Worm (Caenorhabditis elegans): ENCODE data around the gene F44E5.4.

The F44E5.4 gene

DNA sequence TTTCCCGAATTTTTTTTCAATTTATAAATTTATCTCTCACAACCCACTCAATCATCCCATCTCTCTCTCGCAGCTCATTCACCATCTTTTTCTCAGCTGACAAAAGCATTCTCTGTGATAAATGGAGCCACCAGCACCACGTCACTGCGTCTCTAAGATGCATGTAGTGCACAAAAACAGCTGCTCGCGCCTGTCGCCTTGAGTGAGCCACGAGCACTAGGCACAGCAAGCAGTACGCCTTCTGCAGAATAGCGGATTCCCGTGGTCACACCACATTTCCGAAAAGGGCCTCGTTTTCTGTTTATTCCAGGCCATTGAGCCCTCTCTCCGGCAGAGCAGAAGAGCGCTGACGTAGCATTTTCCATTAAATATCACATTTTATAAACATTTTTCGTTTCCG lies 45.5 kb downstream of the F44E5.4 start, which contains the start of gene F13D12.10:
TSS of gene F13D12.10 (plus strand) at position 231 of the 400 bp plus-strand sequence.
- TF ChIP-seq lir-3 (tag; optimal IDR thresholded peaks at IDR 0.05) = no peak
- TF ChIP-seq nhr-11 (tag; optimal IDR thresholded peaks at IDR 0.05) = peak; percentile 59
- TF ChIP-seq aha-1 (tag) = peak; percentile 31
- peak; percentile 35; the same call in 1 of the 2 replicates for TF ChIP-seq hmg-1.1 (GFP tag; IDR thresholded peaks at IDR 0.05)
- TF ChIP-seq nhr-102 (tag; optimal IDR thresholded peaks at IDR 0.05) = no peak
- TF ChIP-seq nhr-42 (GFP tag; IDR thresholded peaks at IDR 0.05) = no peak
- TF ChIP-seq mdl-1 (tag; optimal IDR thresholded peaks at IDR 0.05) = peak in 1 of 2 experiments; percentile 27
- TF ChIP-seq hlh-11 (tag; optimal IDR thresholded peaks at IDR 0.05) = peak; percentile 75
- TF ChIP-seq lin-29 (GFP tag; IDR thresholded peaks at IDR 0.05) = no peak
- TF ChIP-seq spr-1 (tag; optimal IDR thresholded peaks at IDR 0.05) = peak; percentile 3
- no peak for TF ChIP-seq unc-39 (tag; optimal IDR thresholded peaks at IDR 0.05)
- TF ChIP-seq vab-7 (GFP tag; IDR thresholded peaks at IDR 0.05) = no peak
- TF ChIP-seq rbr-2 (tag; optimal IDR thresholded peaks at IDR 0.05) = no peak
- peak in 1 of 2 experiments; percentile 34 for TF ChIP-seq hif-1 (tag; optimal IDR thresholded peaks at IDR 0.05)
- peak; percentile 62 for TF ChIP-seq hlh-30 (tag; optimal IDR thresholded peaks at IDR 0.05; ENCODE audit: insufficient read depth)
- TF ChIP-seq mes-2 (tag; optimal IDR thresholded peaks at IDR 0.05; ENCODE audit: poor library complexity, severe bottlenecking) = no peak
- TF ChIP-seq dpl-1 (GFP tag; optimal IDR thresholded peaks at IDR 0.05) = no peak
- no peak for TF ChIP-seq F49E8.2 (tag; optimal IDR thresholded peaks at IDR 0.05; ENCODE audit: borderline replicate concordance)
- TF ChIP-seq php-3 (GFP tag; IDR thresholded peaks at IDR 0.05) = no peak
- peak; percentile 49 for TF ChIP-seq set-16 (GFP tag; IDR thresholded peaks at IDR 0.05)
- TF ChIP-seq daf-16 (GFP tag; optimal IDR thresholded peaks at IDR 0.05) = peak in 1 of 2 experiments; percentile 60
- TF ChIP-seq daf-16 (tag; optimal IDR thresholded peaks at IDR 0.05) = no peak
- TF ChIP-seq nhr-111 (GFP tag; optimal IDR thresholded peaks at IDR 0.05) = no peak
- TF ChIP-seq lsy-2 (tag; optimal IDR thresholded peaks at IDR 0.05) = peak in 1 of 2 experiments; percentile 21
- TF ChIP-seq mdt-29 (GFP tag; IDR thresholded peaks at IDR 0.05) = no peak
- peak; percentile 17; the same call in 1 of the 2 replicates for TF ChIP-seq ceh-20 (GFP tag; IDR thresholded peaks at IDR 0.05)
- TF ChIP-seq F37D6.2 (tag; optimal IDR thresholded peaks at IDR 0.05) = no peak

DNA sequence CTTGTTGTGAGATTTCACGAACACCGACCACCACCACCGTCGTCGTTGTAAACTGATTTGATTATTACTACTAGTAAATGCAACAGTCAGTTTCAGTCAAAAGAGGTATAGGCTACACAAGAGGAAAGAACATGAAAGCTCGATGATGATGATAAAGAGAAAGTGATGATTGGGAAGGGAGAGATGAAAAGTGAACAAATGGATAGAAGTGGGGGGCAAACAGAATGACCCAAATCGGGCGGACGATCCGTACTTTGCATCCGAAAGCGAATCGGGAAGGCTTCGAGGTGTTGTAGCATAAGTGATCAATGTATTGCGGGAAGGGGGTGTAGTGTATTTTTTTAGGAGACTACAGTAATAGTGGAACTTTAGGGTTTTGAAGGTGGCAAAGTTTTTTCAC lies 48.3 kb downstream of the F44E5.4 start:
- TF ChIP-seq lin-13 (GFP tag; optimal IDR thresholded peaks at IDR 0.05) (no peak), nhr-28 (tag; optimal IDR thresholded peaks at IDR 0.05) (peak; percentile 78), unc-62 (GFP tag; optimal IDR thresholded peaks at IDR 0.05 in 1 of 2) (no peak), unc-62 (tag; optimal IDR thresholded peaks at IDR 0.05) (no peak), fos-1 (tag; optimal IDR thresholded peaks at IDR 0.05) (no peak)

ce11 chrII:11709464-11709863 lies 49.6 kb downstream of the F44E5.4 start, which contains the start of gene fcmt-1:
Gene fcmt-1, minus strand, starts transcription at chrII:11709564.
- TF ChIP-seq hmg-1.1 (GFP tag; IDR thresholded peaks at IDR 0.05) (no peak), saeg-2 (GFP tag; IDR thresholded peaks at IDR 0.05) (no peak), skn-1 (tag; optimal IDR thresholded peaks at IDR 0.05) (no peak), cey-2 (tag; optimal IDR thresholded peaks at IDR 0.05; ENCODE audit: borderline replicate concordance, insufficient read depth) (no peak), hif-1 (tag; optimal IDR thresholded peaks at IDR 0.05) (no peak), hlh-30 (tag; optimal IDR thresholded peaks at IDR 0.05; ENCODE audit: insufficient read depth) (no peak), F49E8.2 (tag; optimal IDR thresholded peaks at IDR 0.05; ENCODE audit: borderline replicate concordance) (no peak), gei-8 (GFP tag; optimal IDR thresholded peaks at IDR 0.05) (no peak), lsy-2 (tag; optimal IDR thresholded peaks at IDR 0.05) (no peak), nhr-10 (tag; optimal IDR thresholded peaks at IDR 0.05) (no peak), lin-38 (GFP tag; IDR thresholded peaks at IDR 0.05) (no peak), Y105C5A.15 (GFP tag; IDR thresholded peaks at IDR 0.05) (no peak), tra-1 (GFP tag; IDR thresholded peaks at IDR 0.05) (no peak)
